Worm (Caenorhabditis elegans) whole organism, mixed stage, embryonic: ENCODE data around the gene Y37H2A.1.

ENCODE experiments used
- M03D4.4 ChIP-seq: sonication (generic microtip); optimal IDR thresholded peaks from 2 replicates; lab custom pipeline; 2017; ENCODE audit warnings: mild to moderate bottlenecking, missing genetic modification characterization, missing compliant biosample characterization
- bed-3 ChIP-seq: fragments of 200-800 bp; sonication (Bioruptor generic); optimal IDR thresholded peaks from 3 replicates; lab custom pipeline; 2018; ENCODE audit warnings: mild to moderate bottlenecking, missing genetic modification characterization, moderate library complexity, missing compliant biosample characterization
- blmp-1 ChIP-seq: fragments of 150-350 bp; optimal IDR thresholded peaks from 2 replicates; lab custom pipeline; 2014; ENCODE audit warnings: missing biosample characterization, missing genetic modification characterization
- ceh-39 ChIP-seq: fragments of 150-350 bp; optimal IDR thresholded peaks from 2 replicates; lab custom pipeline; 2014; ENCODE audit warnings: missing biosample characterization, missing genetic modification characterization
- ceh-43 ChIP-seq: fragments of 200-800 bp; sonication (Bioruptor generic); optimal IDR thresholded peaks from 2 replicates; lab custom pipeline; 2018; ENCODE audit warnings: mild to moderate bottlenecking, missing genetic modification characterization, moderate library complexity, missing compliant biosample characterization
- ceh-83 ChIP-seq: fragments of 200-800 bp; sonication (Bioruptor generic); optimal IDR thresholded peaks from 2 replicates; lab custom pipeline; 2018; ENCODE audit warnings: mild to moderate bottlenecking, missing genetic modification characterization, missing compliant biosample characterization
- ces-1 ChIP-seq: fragments of 150-350 bp; optimal IDR thresholded peaks from 2 replicates; lab custom pipeline; 2014; ENCODE audit warnings: missing biosample characterization, missing genetic modification reagents, missing genetic modification characterization
- cnd-1 ChIP-seq: fragments of 200-800 bp; sonication (Bioruptor generic); optimal IDR thresholded peaks from 2 replicates; lab custom pipeline; 2018; ENCODE audit warnings: mild to moderate bottlenecking, missing genetic modification characterization, missing compliant biosample characterization
- drap-1 ChIP-seq: fragments of 200-800 bp; sonication (Bioruptor generic); optimal IDR thresholded peaks from 3 replicates; lab custom pipeline; 2018; ENCODE audit warnings: mild to moderate bottlenecking, missing genetic modification characterization, missing compliant biosample characterization
- elt-1 ChIP-seq: sonication (generic microtip); optimal IDR thresholded peaks from 2 replicates; lab custom pipeline; 2017; ENCODE audit warnings: missing genetic modification characterization, mild to moderate bottlenecking, missing compliant biosample characterization, antibody characterized with exemption, moderate library complexity, borderline replicate concordance; ENCODE audit not compliant: insufficient read depth
- elt-3 ChIP-seq: fragments of 150-350 bp; optimal IDR thresholded peaks from 2 replicates; lab custom pipeline; 2014; ENCODE audit warnings: missing biosample characterization, missing genetic modification characterization
- flh-1 ChIP-seq: fragments of 200-800 bp; sonication (Bioruptor generic); optimal IDR thresholded peaks from 2 replicates; lab custom pipeline; 2018; ENCODE audit warnings: mild to moderate bottlenecking, missing genetic modification characterization, moderate library complexity, missing compliant biosample characterization
- ham-2 ChIP-seq: fragments of 200-800 bp; sonication (Bioruptor generic); optimal IDR thresholded peaks from 2 replicates; lab custom pipeline; 2018; ENCODE audit warnings: mild to moderate bottlenecking, missing genetic modification characterization, missing compliant biosample characterization
- hlh-1 ChIP-seq: fragments of 150-350 bp; optimal IDR thresholded peaks from 2 replicates; lab custom pipeline; 2014; ENCODE audit warnings: missing biosample characterization, missing genetic modification reagents, missing genetic modification characterization
- lin-13 ChIP-seq: fragments of 150-350 bp; optimal IDR thresholded peaks from 2 replicates; lab custom pipeline; 2014; ENCODE audit warnings: missing biosample characterization, missing genetic modification characterization
- lin-32 ChIP-seq: fragments of 200-800 bp; sonication (Bioruptor generic); optimal IDR thresholded peaks from 2 replicates; lab custom pipeline; 2018; ENCODE audit warnings: mild to moderate bottlenecking, missing genetic modification characterization, missing compliant biosample characterization
- lsy-2 ChIP-seq: fragments of 150-350 bp; optimal IDR thresholded peaks from 2 replicates; lab custom pipeline; 2014; ENCODE audit warnings: missing biosample characterization, missing genetic modification characterization
- mab-5 ChIP-seq: fragments of 150-350 bp; optimal IDR thresholded peaks from 2 replicates; lab custom pipeline; 2014; ENCODE audit warnings: missing biosample characterization, missing genetic modification characterization
- mep-1 ChIP-seq: fragments of 150-350 bp; optimal IDR thresholded peaks from 2 replicates; lab custom pipeline; 2017; ENCODE audit warnings: missing biosample characterization, missing genetic modification reagents, missing genetic modification characterization, inconsistent platforms
- mls-2 ChIP-seq: sonication (generic microtip); optimal IDR thresholded peaks from 2 replicates; lab custom pipeline; 2016; ENCODE audit warnings: mild to moderate bottlenecking, missing genetic modification characterization, moderate library complexity, missing compliant biosample characterization
- nhr-12 ChIP-seq: fragments of 150-350 bp; optimal IDR thresholded peaks from 2 replicates; lab custom pipeline; 2014; ENCODE audit warnings: missing biosample characterization, missing genetic modification characterization
- nhr-2 ChIP-seq: fragments of 150-350 bp; optimal IDR thresholded peaks from 2 replicates; lab custom pipeline; 2014; ENCODE audit warnings: missing biosample characterization, missing genetic modification characterization
- nhr-237 ChIP-seq: fragments of 150-350 bp; optimal IDR thresholded peaks from 2 replicates; lab custom pipeline; 2014; ENCODE audit warnings: missing biosample characterization, missing genetic modification characterization
- nhr-28 ChIP-seq: fragments of 150-350 bp; optimal IDR thresholded peaks from 2 replicates; lab custom pipeline; 2014; ENCODE audit warnings: missing biosample characterization, missing genetic modification characterization
- nhr-76 ChIP-seq: sonication (generic microtip); optimal IDR thresholded peaks from 2 replicates; lab custom pipeline; 2017; ENCODE audit warnings: missing biosample characterization, missing genetic modification characterization
- pha-4 ChIP-seq: fragments of 150-350 bp; optimal IDR thresholded peaks from 2 replicates; lab custom pipeline; 2018; ENCODE audit warnings: missing biosample characterization, missing genetic modification reagents, missing genetic modification characterization
- sem-2 ChIP-seq: fragments of 200-800 bp; sonication (Bioruptor generic); optimal IDR thresholded peaks from 2 replicates; lab custom pipeline; 2018; ENCODE audit warnings: mild to moderate bottlenecking, missing genetic modification characterization, missing compliant biosample characterization
- snpc-4 ChIP-seq: fragments of 150-350 bp; optimal IDR thresholded peaks from 2 replicates; lab custom pipeline; 2014; ENCODE audit warnings: missing biosample characterization, missing genetic modification characterization
- sptf-1 ChIP-seq: sonication (generic microtip); optimal IDR thresholded peaks from 2 replicates; lab custom pipeline; 2017; ENCODE audit warnings: mild to moderate bottlenecking, missing genetic modification characterization, moderate library complexity, missing compliant biosample characterization
- tbx-8 ChIP-seq: fragments of 200-800 bp; sonication (Bioruptor generic); optimal IDR thresholded peaks from 2 replicates; lab custom pipeline; 2018; ENCODE audit warnings: mild to moderate bottlenecking, missing genetic modification characterization, moderate library complexity, missing compliant biosample characterization
- unc-120 ChIP-seq: sonication (generic microtip); optimal IDR thresholded peaks from 2 replicates; lab custom pipeline; 2017; ENCODE audit warnings: missing genetic modification characterization, missing compliant biosample characterization; ENCODE audit not compliant: poor library complexity, severe bottlenecking
- unc-39 ChIP-seq: fragments of 150-350 bp; optimal IDR thresholded peaks from 2 replicates; lab custom pipeline; 2014; ENCODE audit warnings: missing biosample characterization, missing genetic modification characterization
- unc-62 ChIP-seq: fragments of 150-350 bp; optimal IDR thresholded peaks from 2 replicates; lab custom pipeline; 2014; ENCODE audit warnings: missing biosample characterization, missing genetic modification reagents, missing genetic modification characterization
- zip-8 ChIP-seq: fragments of 150-350 bp; optimal IDR thresholded peaks from 2 replicates; lab custom pipeline; 2014; ENCODE audit warnings: missing biosample characterization, missing genetic modification characterization
- ztf-11 ChIP-seq: fragments of 150-350 bp; optimal IDR thresholded peaks from 2 replicates; lab custom pipeline; 2014; ENCODE audit warnings: missing biosample characterization, missing genetic modification characterization

Y37H2A.1 gene

ce11 chrV:18107969-18108368, at the start of gene Y37H2A.1:
Gene Y37H2A.1 (plus strand): TSS chrV:18108269.
- TF ChIP-seq nhr-12 = no peak
- no peak for TF ChIP-seq mls-2 (tag; lab: Kevin White, UChicago)
- TF ChIP-seq nhr-28 (tag; lab: Kevin White, UChicago) = no peak
- no peak for TF ChIP-seq sem-2 (GFP tag; lab: Kevin White, UChicago)
- TF ChIP-seq unc-62 = no peak
- TF ChIP-seq lsy-2 = no peak
- no peak for TF ChIP-seq pha-4 (tag; lab: Kevin White, UChicago)
- TF ChIP-seq M03D4.4 (tag; lab: Kevin White, UChicago) = no peak
- no peak for TF ChIP-seq cnd-1 (tag; lab: Kevin White, UChicago)
- TF ChIP-seq lin-13 = no peak
- TF ChIP-seq hlh-1 = no peak
- TF ChIP-seq tbx-8 (GFP tag; lab: Kevin White, UChicago) = no peak
- no peak for TF ChIP-seq sptf-1 (tag; lab: Kevin White, UChicago)
- TF ChIP-seq mab-5 (tag; lab: Kevin White, UChicago) = no peak
- no peak for TF ChIP-seq zip-8 (tag; lab: Kevin White, UChicago)
- TF ChIP-seq ceh-39 = no peak
- no peak for TF ChIP-seq nhr-76
- no peak for TF ChIP-seq drap-1 (GFP tag; lab: Kevin White, UChicago)

ce11 chrV:18066257-18066783, 41.7 kb upstream of the Y37H2A.1 start, which contains the start of gene Y59A8B.8:
Gene Y59A8B.8 (minus strand): TSS chrV:18066307.
- TF ChIP-seq ces-1 (peak; percentile 63), hlh-1 (no peak)

- TF ChIP-seq nhr-237 (tag; lab: Kevin White, UChicago) (no peak), pha-4 (tag; lab: Kevin White, UChicago) (peak; percentile 18), unc-39 (no peak), ham-2 (GFP tag; lab: Kevin White, UChicago) (no peak), drap-1 (GFP tag; lab: Kevin White, UChicago) (peak; percentile 40), ceh-83 (GFP tag; lab: Kevin White, UChicago) (no peak), tbx-8 (GFP tag; lab: Kevin White, UChicago) (no peak), ceh-39 (peak; percentile 91), mep-1 (tag; lab: Kevin White, UChicago) (peak; percentile 58), flh-1 (GFP tag; lab: Kevin White, UChicago) (no peak), bed-3 (GFP tag; lab: Kevin White, UChicago) (no peak), nhr-76 (no peak), ztf-11 (tag; lab: Kevin White, UChicago) (no peak), cnd-1 (tag; lab: Kevin White, UChicago) (peak; percentile 83), snpc-4 (tag; lab: Kevin White, UChicago) (no peak), nhr-2 (tag; lab: Kevin White, UChicago) (no peak), unc-120 (tag; lab: Kevin White, UChicago) (no peak), lin-32 (peak; percentile 18), unc-62 (peak; percentile 78), M03D4.4 (tag; lab: Kevin White, UChicago) (no peak), lsy-2 (peak; percentile 7), elt-3 (tag; lab: Kevin White, UChicago) (no peak), sptf-1 (tag; lab: Kevin White, UChicago) (no peak), zip-8 (tag; lab: Kevin White, UChicago) (no peak), elt-1 (tag; lab: Kevin White, UChicago) (no peak), mls-2 (tag; lab: Kevin White, UChicago) (no peak), lin-13 (peak; percentile 31), sem-2 (GFP tag; lab: Kevin White, UChicago) (no peak), nhr-12 (peak; percentile 59), ces-1 (peak; percentile 86), blmp-1 (tag; lab: Kevin White, UChicago) (no peak), hlh-1 (peak; percentile 86), ceh-43 (GFP tag; lab: Kevin White, UChicago) (no peak), mab-5 (tag; lab: Kevin White, UChicago) (peak; percentile 47), nhr-28 (tag; lab: Kevin White, UChicago) (no peak)
- TF ChIP-seq, all 35 proteins: peak for 13
Observed at ce11 chrV:18079163-18079562, 28.9 kb upstream of the Y37H2A.1 start.
